Fruit fly (Drosophila melanogaster): ENCODE measurements around the gene mRpL44.

mRpL44 gene

dm6 chr3R:5470586-5471283 lies at the start of gene mRpL44, which contains the start of gene Snr1 (continued):
- TF ChIP-seq Hr39 (optimal IDR thresholded peaks at IDR 0.05) (no peak), CG4282 (GFP tag; optimal IDR thresholded peaks at IDR 0.05) (no peak), nmo (GFP tag; optimal IDR thresholded peaks at IDR 0.05) (peak; percentile 72), slbo (GFP tag; IDR thresholded peaks at IDR 0.05) (no peak; the same call in 1 of the 2 replicates), bsh (GFP tag; optimal IDR thresholded peaks at IDR 0.05) (peak; percentile 5 to 16), inv (GFP tag; IDR thresholded peaks at IDR 0.05; ENCODE audit: partially characterized antibody) (0 out of 2 replicates have a peak, but pooled peaks have one; percentile 8), az2 (GFP tag; optimal IDR thresholded peaks at IDR 0.05) (peak; percentile 33), trem (tag; optimal IDR thresholded peaks at IDR 0.05) (peak; percentile 63), Nf-YB (GFP tag; optimal IDR thresholded peaks at IDR 0.05) (peak; percentile 30), Antp (GFP tag; optimal IDR thresholded peaks at IDR 0.05) (no peak), twi (tag; optimal IDR thresholded peaks at IDR 0.05) (peak; percentile 33), Gug (GFP tag; IDR thresholded peaks at IDR 0.05) (no peak; the same call in 3 of the 4 replicates), CG18599 (GFP tag; optimal IDR thresholded peaks at IDR 0.05) (peak; percentile 71), CG2120 (GFP tag; optimal IDR thresholded peaks at IDR 0.05) (peak; percentile 29), Sin3A (optimal IDR thresholded peaks at IDR 0.05) (no peak), oc (tag; optimal IDR thresholded peaks at IDR 0.05) (no peak), Dll (GFP tag; IDR thresholded peaks at IDR 0.05; ENCODE audit: partially characterized antibody) (peak; percentile 46; the same call in 1 of the 4 replicates), Ssrp (tag; optimal IDR thresholded peaks at IDR 0.05) (peak; percentile 14), dysf (GFP tag; IDR thresholded peaks at IDR 0.05) (0 out of 3 replicates have a peak, but pooled peaks have one; percentile 7), CG34422 (GFP tag; IDR thresholded peaks at IDR 0.05) (peak; percentile 41; the same call in 1 of the 3 replicates), tin (GFP tag; optimal IDR thresholded peaks at IDR 0.05) (peak; percentile 41), Sry-δ (GFP tag; optimal IDR thresholded peaks at IDR 0.05) (no peak), sna (GFP tag; IDR thresholded peaks at IDR 0.05; ENCODE audit: partially characterized antibody) (0 out of 2 replicates have a peak, but pooled peaks have one; percentile 13), Hand (GFP tag; optimal IDR thresholded peaks at IDR 0.05) (peak; percentile 1), CG4854 (GFP tag; optimal IDR thresholded peaks at IDR 0.05) (no peak), BtbVII (GFP tag; optimal IDR thresholded peaks at IDR 0.05) (peak; percentile 26), CG1647 (GFP tag; optimal IDR thresholded peaks at IDR 0.05) (no peak), Atf3 (GFP tag; optimal IDR thresholded peaks at IDR 0.05) (no peak), phol (tag; optimal IDR thresholded peaks at IDR 0.05) (peak; percentile 89), CG4617 (GFP tag; optimal IDR thresholded peaks at IDR 0.05; ENCODE audit: borderline replicate concordance) (peak; percentile 11), Dbx (GFP tag; IDR thresholded peaks at IDR 0.05) (peak; percentile 50; the same call in 1 of the 3 replicates), CG2116 (GFP tag; optimal IDR thresholded peaks at IDR 0.05) (peak; percentile 56), CG12744 (GFP tag; optimal IDR thresholded peaks at IDR 0.05) (no peak), fd3F (GFP tag; optimal IDR thresholded peaks at IDR 0.05) (peak; percentile 27), HHEX (GFP tag; optimal IDR thresholded peaks at IDR 0.05) (peak; percentile 15), CG10979 (tag; optimal IDR thresholded peaks at IDR 0.05) (peak; percentile 45), CG15696 (tag; optimal IDR thresholded peaks at IDR 0.05) (peak; percentile 47), tup (GFP tag; optimal IDR thresholded peaks at IDR 0.05) (no peak), Drgx (GFP tag; IDR thresholded peaks at IDR 0.05) (no peak), CG7839 (tag; optimal IDR thresholded peaks at IDR 0.05) (peak; percentile 69)

All from whole organism, embryonic.